Worm (Caenorhabditis elegans) whole organism, L1 larva: ENCODE data around the gene C30A5.10.

Experiments
- C16A3.4 ChIP-seq: fragments of 150-350 bp; optimal IDR thresholded peaks from 2 replicates; lab custom pipeline; 2014; ENCODE audit warnings: missing biosample characterization, missing genetic modification characterization
- F16B12.6 ChIP-seq: fragments of 150-350 bp; optimal IDR thresholded peaks from 2 replicates; lab custom pipeline; 2014; ENCODE audit warnings: missing biosample characterization, missing genetic modification characterization
- aly-2 ChIP-seq: fragments of 150-350 bp; optimal IDR thresholded peaks from 2 replicates; lab custom pipeline; 2014; ENCODE audit warnings: missing biosample characterization, missing genetic modification characterization
- blmp-1 ChIP-seq: fragments of 150-350 bp; optimal IDR thresholded peaks from 2 replicates; lab custom pipeline; 2014; ENCODE audit warnings: missing biosample characterization, missing genetic modification characterization
- ceh-63 ChIP-seq: fragments of 200-800 bp; sonication (Bioruptor generic); optimal IDR thresholded peaks from 2 replicates; lab custom pipeline; 2018; ENCODE audit warnings: mild to moderate bottlenecking, missing genetic modification characterization, missing compliant biosample characterization
- ceh-8 ChIP-seq: fragments of 200-800 bp; sonication (Bioruptor generic); optimal IDR thresholded peaks from 2 replicates; lab custom pipeline; 2018; ENCODE audit warnings: mild to moderate bottlenecking, missing genetic modification characterization, moderate library complexity, missing compliant biosample characterization
- ceh-82 ChIP-seq, 3 experiments: fragments of 150-350 bp in 1 of 3; sonication (generic microtip) in 2 of 3; optimal IDR thresholded peaks; 2 replicates each; lab custom pipeline; 2014 to 2017; ENCODE audit warnings: missing biosample characterization in 3 of 3, missing genetic modification characterization in 3 of 3
- ceh-90 ChIP-seq: sonication (generic microtip); optimal IDR thresholded peaks from 2 replicates; lab custom pipeline; 2016; ENCODE audit warnings: missing genetic modification characterization, missing compliant biosample characterization
- ces-1 ChIP-seq: fragments of 150-350 bp; optimal IDR thresholded peaks from 2 replicates; lab custom pipeline; 2014; ENCODE audit warnings: missing biosample characterization, missing genetic modification reagents, missing genetic modification characterization
- dpl-1 ChIP-seq, 3 experiments: fragments of 150-350 bp in 2 of 3; sonication (generic microtip) in 1 of 3; optimal IDR thresholded peaks; 2 replicates each; lab custom pipeline; 2014 to 2017; ENCODE audit warnings: missing biosample characterization in 3 of 3, missing genetic modification characterization in 3 of 3, missing genetic modification reagents in 3 of 3
- efl-1 ChIP-seq, 4 experiments: fragments of 150-350 bp; optimal IDR thresholded peaks in 3 of 4; peaks in 1 of 4; 1 replicate in 1 of 4; 2 replicates in 3 of 4; lab custom pipeline; 2014; ENCODE audit warnings: missing biosample characterization in 2 of 4, missing genetic modification characterization in 2 of 4, missing genetic modification reagents in 2 of 4
- elt-2 ChIP-seq: sonication (generic microtip); optimal IDR thresholded peaks from 2 replicates; lab custom pipeline; 2016; ENCODE audit warnings: missing genetic modification characterization, mild to moderate bottlenecking, inconsistent platforms, missing compliant biosample characterization, missing genetic modification reagents
- fkh-10 ChIP-seq: sonication (generic microtip); optimal IDR thresholded peaks from 2 replicates; lab custom pipeline; 2017; ENCODE audit warnings: missing biosample characterization, missing genetic modification reagents, missing genetic modification characterization
- lin-13 ChIP-seq: fragments of 150-350 bp; optimal IDR thresholded peaks from 2 replicates; lab custom pipeline; 2014; ENCODE audit warnings: missing biosample characterization, missing genetic modification reagents, missing genetic modification characterization
- lin-14 ChIP-seq: fragments of 200-800 bp; sonication (Bioruptor generic); optimal IDR thresholded peaks from 2 replicates; lab custom pipeline; 2018; ENCODE audit warnings: mild to moderate bottlenecking, missing genetic modification characterization, moderate library complexity, missing compliant biosample characterization
- lin-15B ChIP-seq: fragments of 150-350 bp; sonication (generic microtip); optimal IDR thresholded peaks from 3 replicates; lab custom pipeline; 2014; ENCODE audit warnings: missing biosample characterization, missing genetic modification characterization
- lin-35 ChIP-seq, 2 experiments: fragments of 150-350 bp; optimal IDR thresholded peaks; 2 replicates each; lab custom pipeline; 2014; ENCODE audit warnings: missing biosample characterization in 2 of 2, missing genetic modification characterization in 2 of 2, missing genetic modification reagents in 2 of 2
- lin-39 ChIP-seq: fragments of 150-350 bp; optimal IDR thresholded peaks from 2 replicates; lab custom pipeline; 2014; ENCODE audit warnings: missing biosample characterization, missing genetic modification reagents, missing genetic modification characterization
- mdl-1 ChIP-seq, 2 experiments: fragments of 150-350 bp; optimal IDR thresholded peaks; 2 replicates each; lab custom pipeline; 2014 to 2017; ENCODE audit warnings: missing biosample characterization in 2 of 2, missing genetic modification characterization in 2 of 2, inconsistent platforms in 1 of 2
- nhr-11 ChIP-seq: fragments of 150-350 bp; optimal IDR thresholded peaks from 2 replicates; lab custom pipeline; 2014; ENCODE audit warnings: missing biosample characterization, missing genetic modification characterization
- nhr-19 ChIP-seq: fragments of 200-800 bp; sonication (Bioruptor generic); conservative IDR thresholded peaks from 2 replicates; pipeline ENCODE4 v1.3.6; 2022; ENCODE audit warnings: missing genetic modification characterization, missing compliant biosample characterization
- nhr-28 ChIP-seq: fragments of 150-350 bp; optimal IDR thresholded peaks from 2 replicates; lab custom pipeline; 2014; ENCODE audit warnings: missing biosample characterization, missing genetic modification characterization
- nhr-71 ChIP-seq: sonication (generic microtip); optimal IDR thresholded peaks from 2 replicates; lab custom pipeline; 2016; ENCODE audit warnings: mild to moderate bottlenecking, missing genetic modification characterization, moderate library complexity, missing compliant biosample characterization
- nhr-76 ChIP-seq: sonication (generic microtip); optimal IDR thresholded peaks from 2 replicates; lab custom pipeline; 2017; ENCODE audit warnings: missing biosample characterization, missing genetic modification characterization
- nhr-85 ChIP-seq: sonication (generic microtip); peaks from one replicate; lab custom pipeline; 2016; ENCODE audit warnings: missing genetic modification characterization, inconsistent platforms, missing compliant biosample characterization
- pax-3 ChIP-seq: fragments of 200-800 bp; sonication (Bioruptor generic); optimal IDR thresholded peaks from 2 replicates; lab custom pipeline; 2018; ENCODE audit warnings: mild to moderate bottlenecking, missing genetic modification characterization, moderate library complexity, missing compliant biosample characterization
- rnt-1 ChIP-seq: sonication (generic microtip); optimal IDR thresholded peaks from 2 replicates; lab custom pipeline; 2016; ENCODE audit warnings: mild to moderate bottlenecking, missing genetic modification characterization, moderate library complexity, missing compliant biosample characterization
- snpc-4 ChIP-seq: fragments of 150-350 bp; optimal IDR thresholded peaks from 2 replicates; lab custom pipeline; 2014; ENCODE audit warnings: missing biosample characterization, missing genetic modification characterization
- snu-23 ChIP-seq: sonication (generic microtip); optimal IDR thresholded peaks from 2 replicates; lab custom pipeline; 2016; ENCODE audit warnings: missing genetic modification characterization, missing compliant biosample characterization
- sox-4 ChIP-seq: sonication (generic microtip); optimal IDR thresholded peaks from 2 replicates; lab custom pipeline; 2016; ENCODE audit warnings: missing genetic modification characterization, missing compliant biosample characterization
- tlp-1 ChIP-seq: fragments of 150-350 bp; optimal IDR thresholded peaks from 2 replicates; lab custom pipeline; 2014; ENCODE audit warnings: missing biosample characterization, missing genetic modification characterization
- unc-130 ChIP-seq: fragments of 150-350 bp; optimal IDR thresholded peaks from 2 replicates; lab custom pipeline; 2017; ENCODE audit warnings: missing biosample characterization, missing genetic modification characterization, inconsistent platforms
- unc-86 ChIP-seq: sonication (generic microtip); optimal IDR thresholded peaks from 2 replicates; lab custom pipeline; 2016; ENCODE audit warnings: missing genetic modification characterization, missing compliant biosample characterization
- ztf-11 ChIP-seq, 2 experiments: sonication (generic microtip); optimal IDR thresholded peaks; 2 replicates each; lab custom pipeline; 2016 to 2017; ENCODE audit warnings: missing genetic modification characterization in 2 of 2, missing biosample characterization in 1 of 2, missing compliant biosample characterization in 1 of 2
- ztf-4 ChIP-seq: fragments of 150-350 bp; optimal IDR thresholded peaks from 2 replicates; lab custom pipeline; 2014; ENCODE audit warnings: missing biosample characterization, missing genetic modification characterization

Gene C30A5.10

DNA sequence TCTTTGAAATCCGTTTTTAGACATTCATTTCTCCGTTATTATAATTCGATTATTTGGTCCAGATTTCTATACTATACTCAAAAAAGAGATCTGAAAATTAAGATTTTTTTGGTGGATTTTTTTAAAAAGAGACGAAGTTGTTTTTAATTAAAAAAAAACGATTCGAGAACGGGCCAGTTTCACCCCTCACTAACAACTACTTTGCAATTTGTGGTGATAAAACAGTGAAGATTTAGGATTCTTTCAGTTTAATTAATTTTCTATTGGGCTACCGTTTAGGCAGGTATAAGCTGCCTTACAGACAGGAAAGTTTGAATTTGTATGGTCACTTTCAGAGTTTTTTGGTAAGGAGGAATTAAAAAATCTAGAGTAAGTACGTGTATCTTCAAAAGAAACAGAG, 8.6 kb downstream of the C30A5.10 start, which contains the start of gene unc-36:
TSS of gene unc-36 (minus strand) at position 101 of the 400 bp plus-strand sequence.
- TF ChIP-seq fkh-10 (GFP tag; lab: Kevin White, UChicago) (no peak), C16A3.4 (tag; lab: Kevin White, UChicago) (no peak), nhr-28 (tag; lab: Kevin White, UChicago) (no peak), lin-15B (tag; lab: Kevin White, UChicago) (no peak), ztf-11 (tag; optimal IDR thresholded peaks at IDR 0.05; lab: Kevin White, UChicago) (no peak), elt-2 (tag; lab: Kevin White, UChicago) (no peak), unc-86 (no peak), pax-3 (tag; lab: Kevin White, UChicago) (no peak), nhr-11 (no peak)

DNA sequence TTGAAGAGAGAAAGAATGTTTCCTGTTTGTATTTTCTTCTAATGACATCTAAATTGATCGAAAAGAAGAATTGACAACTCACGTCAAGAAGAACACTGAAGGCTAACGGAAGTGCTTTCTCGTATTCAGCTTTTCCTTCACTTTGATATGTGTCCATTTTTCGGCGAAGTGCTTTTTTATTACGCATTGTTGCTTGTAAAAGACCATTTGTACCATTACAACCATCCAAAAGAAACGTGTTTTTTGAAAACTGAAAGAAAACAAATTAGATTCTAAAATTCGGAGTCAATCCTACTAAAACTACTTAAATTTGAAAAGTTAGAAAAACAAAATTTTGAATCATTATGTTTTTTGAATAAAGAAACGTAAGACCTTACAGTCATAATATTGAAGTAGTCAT, 10.6 kb downstream of the C30A5.10 start:
- no peak for TF ChIP-seq unc-86
- no peak for TF ChIP-seq ces-1 (GFP tag; lab: Kevin White, UChicago)
- TF ChIP-seq blmp-1 (tag; lab: Kevin White, UChicago), result no peak
- no peak for TF ChIP-seq elt-2 (tag; lab: Kevin White, UChicago)
- no peak for TF ChIP-seq lin-14 (GFP tag; lab: Kevin White, UChicago)
- TF ChIP-seq lin-39 (tag; lab: Kevin White, UChicago), result no peak
- no peak for TF ChIP-seq ztf-11 (tag; optimal IDR thresholded peaks at IDR 0.05; lab: Kevin White, UChicago)
- TF ChIP-seq rnt-1 (tag; lab: Kevin White, UChicago), result no peak

DNA sequence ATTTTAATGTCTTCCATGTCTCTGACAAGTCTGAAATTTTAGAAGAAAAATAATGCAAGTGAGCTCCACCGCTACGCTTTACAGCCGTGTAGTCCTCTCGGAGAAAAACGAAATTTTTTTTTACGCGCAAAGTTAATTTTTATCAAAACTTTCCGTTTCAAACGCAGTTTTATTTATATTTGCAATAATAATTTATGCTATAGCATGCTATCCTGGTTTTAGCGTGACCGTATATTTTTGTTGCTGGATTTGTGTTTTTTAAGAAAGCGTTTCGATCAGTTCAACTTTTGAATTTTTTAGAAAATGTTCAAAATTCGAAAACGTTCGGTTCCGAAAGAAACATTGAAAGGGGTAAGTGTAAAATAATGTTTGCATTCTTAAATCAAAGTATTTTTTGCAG, 18.0 kb downstream of the C30A5.10 start, which contains the start of gene C50C3.1:
TSS of gene C50C3.1 (plus strand) at position 301 of the 400 bp plus-strand sequence.
- peak in 1 of 2 experiments; percentile 17 for TF ChIP-seq efl-1 (optimal IDR thresholded peaks at IDR 0.05; lab: Kevin White, UChicago)
- TF ChIP-seq efl-1 (GFP tag; optimal IDR thresholded peaks at IDR 0.05 in 1 of 2; lab: Kevin White, UChicago), result no peak
- TF ChIP-seq pax-3 (tag; lab: Kevin White, UChicago), result no peak

DNA sequence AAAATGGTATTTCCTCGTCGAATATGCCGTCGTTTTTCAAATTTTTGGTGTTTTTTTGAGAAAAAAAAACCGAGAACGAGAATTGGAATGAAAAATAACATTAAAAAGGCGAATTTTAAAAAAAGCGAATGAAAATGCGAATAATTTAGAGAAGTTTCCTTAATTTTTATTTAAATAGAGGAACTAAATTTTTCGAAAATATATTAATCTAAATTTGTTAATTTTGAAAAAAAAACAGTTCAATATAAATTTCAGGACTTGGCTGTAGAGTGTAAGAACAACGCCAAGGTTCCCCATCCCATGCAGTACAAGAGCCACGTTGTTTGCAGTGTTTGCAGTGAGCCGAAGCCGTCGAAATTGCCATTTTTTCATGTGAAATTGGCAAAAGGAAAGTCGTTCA, 19.2 kb downstream of the C30A5.10 start, which contains the start of gene C50C3.19:
TSS of gene C50C3.19 (plus strand) at position 301 of the 400 bp plus-strand sequence.
- TF ChIP-seq lin-13 (GFP tag; lab: Kevin White, UChicago), result no peak
- TF ChIP-seq snu-23, result no peak
- no peak for TF ChIP-seq nhr-85 (tag; lab: Kevin White, UChicago)
- no peak for TF ChIP-seq lin-15B (tag; lab: Kevin White, UChicago)
- TF ChIP-seq nhr-19, result no peak
- TF ChIP-seq F16B12.6, result no peak
- no peak for TF ChIP-seq blmp-1 (tag; lab: Kevin White, UChicago)
- no peak for TF ChIP-seq unc-130
- no peak for TF ChIP-seq nhr-11
- TF ChIP-seq ceh-8 (GFP tag; lab: Kevin White, UChicago), result no peak
- TF ChIP-seq nhr-71 (tag; lab: Kevin White, UChicago), result no peak
- no peak for TF ChIP-seq elt-2 (tag; lab: Kevin White, UChicago)
- TF ChIP-seq, all 84 proteins: peak for 0

DNA sequence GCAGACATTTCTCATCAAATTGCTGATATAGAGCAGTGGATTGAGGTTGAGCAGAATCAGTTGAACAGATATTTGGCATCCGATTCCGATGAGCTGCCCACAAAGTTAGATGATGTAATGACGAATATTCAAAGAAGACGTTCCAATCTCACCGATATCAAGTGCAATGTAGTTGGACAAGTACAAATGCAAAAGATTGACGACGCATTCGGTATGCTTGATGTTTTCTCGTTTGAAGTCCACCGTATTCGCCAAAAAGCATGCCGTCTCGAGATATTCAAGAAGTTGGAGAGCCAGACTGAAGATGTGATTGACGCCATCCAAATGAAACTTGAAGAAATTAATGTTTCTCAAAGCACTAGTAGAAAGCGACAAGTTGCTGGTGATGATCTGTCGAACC, 24.5 kb downstream of the C30A5.10 start:
- TF ChIP-seq aly-2 (tag; lab: Kevin White, UChicago) (no peak), ceh-82 (tag; optimal IDR thresholded peaks at IDR 0.05; lab: Kevin White, UChicago) (no peak), sox-4 (no peak), unc-86 (no peak), blmp-1 (tag; lab: Kevin White, UChicago) (no peak)

DNA sequence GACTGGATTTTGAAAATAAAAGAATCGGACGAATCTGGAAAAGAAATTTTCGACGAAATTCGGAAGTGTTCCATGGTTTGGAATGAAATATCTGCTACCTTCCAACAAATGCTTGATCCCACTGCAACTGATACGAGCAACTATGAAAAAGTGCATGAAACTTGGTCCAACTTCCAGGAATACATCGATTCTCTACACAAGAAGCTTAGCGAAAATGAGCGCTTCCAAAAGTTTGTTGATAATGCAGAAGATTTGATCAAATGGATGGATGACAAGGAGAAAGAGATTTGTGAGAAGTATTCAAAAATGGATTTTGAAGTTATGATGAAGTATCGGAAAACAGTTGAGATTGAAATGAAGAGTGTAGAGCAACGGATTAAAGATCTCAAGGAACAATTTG, 27.1 kb downstream of the C30A5.10 start:
- TF ChIP-seq lin-35 (GFP tag; optimal IDR thresholded peaks at IDR 0.05; lab: Kevin White, UChicago) (no peak), snpc-4 (tag; lab: Kevin White, UChicago) (no peak), tlp-1 (no peak), ceh-63 (GFP tag; lab: Kevin White, UChicago) (no peak), ceh-90 (no peak), pax-3 (tag; lab: Kevin White, UChicago) (no peak), dpl-1 (GFP tag; optimal IDR thresholded peaks at IDR 0.05; lab: Kevin White, UChicago) (no peak), C16A3.4 (tag; lab: Kevin White, UChicago) (no peak), nhr-76 (tag; lab: Kevin White, UChicago) (no peak), mdl-1 (tag; optimal IDR thresholded peaks at IDR 0.05; lab: Kevin White, UChicago) (no peak), ztf-4 (tag; lab: Kevin White, UChicago) (no peak)
